Worm (Caenorhabditis elegans) whole organism, young adult: ENCODE measurements around the gene R02E4.2.

ENCODE experiments used
- B0035.1 ChIP-seq: sonication (generic microtip); optimal IDR thresholded peaks from 2 replicates; lab custom pipeline; 2016; ENCODE audit warnings: missing genetic modification characterization, mild to moderate bottlenecking, missing compliant biosample characterization, missing genotype, missing genetic modification reagents
- C17E4.6 ChIP-seq: fragments of 200-800 bp; sonication (Bioruptor generic); IDR thresholded peaks from 2 replicates; pipeline ENCODE4 v1.3.6; 2022; ENCODE audit warnings: missing genetic modification reagents, missing genetic modification characterization, missing compliant biosample characterization
- T07F8.4 ChIP-seq: sonication (generic microtip); optimal IDR thresholded peaks from 2 replicates; lab custom pipeline; 2016; ENCODE audit warnings: mild to moderate bottlenecking, missing genetic modification characterization, moderate library complexity, missing compliant biosample characterization
- T26A5.8 ChIP-seq: sonication (generic microtip); optimal IDR thresholded peaks from 2 replicates; lab custom pipeline; 2016; ENCODE audit warnings: missing genetic modification characterization, missing compliant biosample characterization
- Y53F4B.3 ChIP-seq: fragments of 200-800 bp; sonication (Bioruptor generic); IDR thresholded peaks from 2 replicates; pipeline ENCODE4 v1.3.6; 2022; ENCODE audit warnings: missing genetic modification reagents, missing genetic modification characterization, missing compliant biosample characterization
- atf-7 ChIP-seq: sonication (generic microtip); optimal IDR thresholded peaks from 2 replicates; lab custom pipeline; 2017; ENCODE audit warnings: mild to moderate bottlenecking, missing genetic modification characterization, missing compliant biosample characterization
- mxl-1 ChIP-seq: sonication (generic microtip); optimal IDR thresholded peaks from 2 replicates; lab custom pipeline; 2016; ENCODE audit warnings: missing genetic modification characterization, missing compliant biosample characterization
- snpc-4 ChIP-seq, 5 experiments: fragments of 150-350 bp in 1 of 5; sonication (generic microtip) in 4 of 5; optimal IDR thresholded peaks; 2 replicates each; lab custom pipeline; 2014 to 2018; ENCODE audit warnings: missing genetic modification characterization in 5 of 5, missing biosample characterization in 3 of 5, antibody characterized with exemption in 2 of 5, mild to moderate bottlenecking in 2 of 5, missing compliant biosample characterization in 2 of 5, missing genotype in 2 of 5, moderate library complexity in 2 of 5, missing genetic modification reagents in 1 of 5
- unc-130 ChIP-seq: sonication (generic microtip); optimal IDR thresholded peaks from 2 replicates; lab custom pipeline; 2016; ENCODE audit warnings: missing genetic modification reagents, missing genetic modification characterization, missing compliant biosample characterization
- ztf-26 ChIP-seq: sonication (generic microtip); optimal IDR thresholded peaks from 2 replicates; lab custom pipeline; 2017; ENCODE audit warnings: missing genetic modification characterization, missing compliant biosample characterization

DNA sequence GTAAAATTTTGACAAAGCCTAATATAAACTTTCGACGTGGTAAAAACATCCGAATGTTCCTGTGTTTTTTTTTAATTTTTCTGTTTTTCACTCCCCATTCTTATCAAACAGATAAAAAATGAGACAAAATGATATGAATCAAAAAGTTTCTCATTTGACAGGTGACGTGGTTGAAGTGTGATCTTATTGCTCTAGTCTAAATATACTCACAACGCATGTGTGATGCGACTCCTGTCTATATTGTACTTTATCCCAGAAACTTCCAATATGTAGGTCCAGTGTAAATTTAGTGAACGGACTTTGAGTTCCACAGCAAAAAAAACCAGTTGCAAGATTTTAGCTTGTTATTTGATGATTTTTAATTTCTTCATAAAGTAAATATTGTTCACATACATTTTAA lies 24.1 kb downstream of the R02E4.2 start:
- TF ChIP-seq ztf-26 (tag; lab: Kevin White, UChicago): no peak
- TF ChIP-seq T07F8.4: no peak
- TF ChIP-seq B0035.1 (tag; lab: Kevin White, UChicago): no peak
- no peak for TF ChIP-seq C17E4.6 (GFP tag; lab: Robert Waterston, UW)
- TF ChIP-seq mxl-1 (tag; lab: Kevin White, UChicago): no peak
- TF ChIP-seq T26A5.8 (tag; lab: Kevin White, UChicago): no peak
- TF ChIP-seq atf-7 (tag; lab: Kevin White, UChicago): no peak
- no peak for TF ChIP-seq Y53F4B.3 (GFP tag; lab: Robert Waterston, UW)
- no peak for TF ChIP-seq snpc-4 (GFP tag; optimal IDR thresholded peaks at IDR 0.05; lab: Kevin White, UChicago)
- TF ChIP-seq snpc-4 (tag; optimal IDR thresholded peaks at IDR 0.05; lab: Kevin White, UChicago): no peak
- TF ChIP-seq unc-130: no peak
